Worm (Caenorhabditis elegans) whole organism, L2 larva: ENCODE data around the gene acr-3.
A peak's percentile ranks its signal among the peaks of the same experiment; 100 is the strongest.

ENCODE experiments used
- C34F6.9 ChIP-seq: fragments of 150-350 bp; optimal IDR thresholded peaks from 2 replicates; lab custom pipeline; 2014; ENCODE audit warnings: missing biosample characterization, missing genetic modification characterization
- F13H6.1 ChIP-seq: sonication (generic microtip); optimal IDR thresholded peaks from 2 replicates; lab custom pipeline; 2016; ENCODE audit warnings: missing genetic modification characterization, missing compliant biosample characterization
- R02D3.7 ChIP-seq: fragments of 150-350 bp; optimal IDR thresholded peaks from 2 replicates; lab custom pipeline; 2014; ENCODE audit warnings: missing biosample characterization, missing genetic modification characterization
- Y55F3AM.14 ChIP-seq: fragments of 200-800 bp; sonication (Bioruptor generic); optimal IDR thresholded peaks from 2 replicates; lab custom pipeline; 2018; ENCODE audit warnings: mild to moderate bottlenecking, missing genetic modification characterization, missing compliant biosample characterization
- ZK546.5 ChIP-seq: sonication (generic microtip); optimal IDR thresholded peaks from 2 replicates; lab custom pipeline; 2017; ENCODE audit warnings: missing biosample characterization, missing genetic modification characterization
- alr-1 ChIP-seq: fragments of 150-350 bp; optimal IDR thresholded peaks from 2 replicates; lab custom pipeline; 2014; ENCODE audit warnings: missing biosample characterization, missing genetic modification characterization
- aly-2 ChIP-seq: fragments of 150-350 bp; optimal IDR thresholded peaks from 2 replicates; lab custom pipeline; 2014; ENCODE audit warnings: missing biosample characterization, missing genetic modification characterization
- ama-1 ChIP-seq: fragments of 150-350 bp; optimal IDR thresholded peaks from 2 replicates; lab custom pipeline; 2018; ENCODE audit warnings: inconsistent platforms
- blmp-1 ChIP-seq: sonication (generic microtip); optimal IDR thresholded peaks from 2 replicates; lab custom pipeline; 2017; ENCODE audit warnings: missing genetic modification characterization, mild to moderate bottlenecking, missing compliant biosample characterization, antibody characterized with exemption, moderate library complexity; ENCODE audit not compliant: insufficient read depth
- ceh-16 ChIP-seq: fragments of 150-350 bp; optimal IDR thresholded peaks from 2 replicates; lab custom pipeline; 2014; ENCODE audit warnings: missing biosample characterization, missing genetic modification characterization
- ceh-82 ChIP-seq: fragments of 150-350 bp; optimal IDR thresholded peaks from 2 replicates; lab custom pipeline; 2014; ENCODE audit warnings: missing biosample characterization, missing genetic modification characterization
- crh-2 ChIP-seq: sonication (generic microtip); optimal IDR thresholded peaks from 2 replicates; lab custom pipeline; 2017; ENCODE audit warnings: missing biosample characterization, missing genetic modification characterization
- egl-27 ChIP-seq: sonication (generic microtip); optimal IDR thresholded peaks from 3 replicates; lab custom pipeline; 2017; ENCODE audit warnings: missing biosample characterization, missing genetic modification reagents, missing genetic modification characterization
- elt-1 ChIP-seq: fragments of 150-350 bp; optimal IDR thresholded peaks from 2 replicates; lab custom pipeline; 2014; ENCODE audit warnings: missing biosample characterization, missing genetic modification characterization
- elt-3 ChIP-seq: sonication (generic microtip); optimal IDR thresholded peaks from 2 replicates; lab custom pipeline; 2017; ENCODE audit warnings: missing biosample characterization, missing genetic modification characterization
- fos-1 ChIP-seq: fragments of 150-350 bp; optimal IDR thresholded peaks from 2 replicates; lab custom pipeline; 2014; ENCODE audit warnings: missing biosample characterization, missing genetic modification characterization
- gmeb-1 ChIP-seq: fragments of 150-350 bp; optimal IDR thresholded peaks from 2 replicates; lab custom pipeline; 2014; ENCODE audit warnings: missing biosample characterization, missing genetic modification characterization
- lin-11 ChIP-seq: fragments of 150-350 bp; sonication (generic microtip); optimal IDR thresholded peaks from 2 replicates; lab custom pipeline; 2014; ENCODE audit warnings: missing biosample characterization, missing genetic modification characterization, inconsistent platforms, mixed read lengths
- lin-13 ChIP-seq: fragments of 150-350 bp; optimal IDR thresholded peaks from 2 replicates; lab custom pipeline; 2014; ENCODE audit warnings: missing biosample characterization, missing genetic modification reagents, missing genetic modification characterization
- lsy-2 ChIP-seq, 2 experiments: fragments of 150-350 bp in 1 of 2; sonication (generic microtip) in 1 of 2; optimal IDR thresholded peaks; 2 replicates each; lab custom pipeline; 2014 to 2017; ENCODE audit warnings: missing biosample characterization in 2 of 2, missing genetic modification characterization in 2 of 2
- mab-5 ChIP-seq: fragments of 150-350 bp; optimal IDR thresholded peaks from 2 replicates; lab custom pipeline; 2014; ENCODE audit warnings: missing biosample characterization, missing genetic modification characterization
- mbf-1 ChIP-seq: sonication (generic microtip); optimal IDR thresholded peaks from 2 replicates; lab custom pipeline; 2017; ENCODE audit warnings: missing biosample characterization, missing genetic modification characterization
- mdl-1 ChIP-seq, 2 experiments: fragments of 150-350 bp in 1 of 2; sonication (generic microtip) in 1 of 2; optimal IDR thresholded peaks; 2 replicates each; lab custom pipeline; 2017; ENCODE audit warnings: missing biosample characterization in 2 of 2, missing genetic modification characterization in 2 of 2
- nhr-10 ChIP-seq: sonication (generic microtip); optimal IDR thresholded peaks from 2 replicates; lab custom pipeline; 2017; ENCODE audit warnings: missing biosample characterization, missing genetic modification characterization
- nhr-11 ChIP-seq: fragments of 150-350 bp; optimal IDR thresholded peaks from 2 replicates; lab custom pipeline; 2014; ENCODE audit warnings: missing biosample characterization, missing genetic modification characterization
- nhr-129 ChIP-seq: fragments of 150-350 bp; optimal IDR thresholded peaks from 2 replicates; lab custom pipeline; 2014; ENCODE audit warnings: missing biosample characterization, missing genetic modification characterization
- nhr-21 ChIP-seq: fragments of 150-350 bp; optimal IDR thresholded peaks from 2 replicates; lab custom pipeline; 2014; ENCODE audit warnings: missing biosample characterization, missing genetic modification characterization
- nhr-23 ChIP-seq: fragments of 150-350 bp; optimal IDR thresholded peaks from 2 replicates; lab custom pipeline; 2014; ENCODE audit warnings: missing biosample characterization, missing genetic modification reagents, missing genetic modification characterization
- nhr-237 ChIP-seq: fragments of 150-350 bp; optimal IDR thresholded peaks from 2 replicates; lab custom pipeline; 2014; ENCODE audit warnings: missing biosample characterization, missing genetic modification characterization
- nhr-25 ChIP-seq: fragments of 150-350 bp; sonication (generic microtip); optimal IDR thresholded peaks from 3 replicates; lab custom pipeline; 2014; ENCODE audit warnings: missing biosample characterization, missing genetic modification characterization
- nhr-6 ChIP-seq: fragments of 150-350 bp; optimal IDR thresholded peaks from 2 replicates; lab custom pipeline; 2014; ENCODE audit warnings: missing biosample characterization, missing genetic modification characterization
- nhr-77 ChIP-seq: fragments of 150-350 bp; optimal IDR thresholded peaks from 2 replicates; lab custom pipeline; 2014; ENCODE audit warnings: missing biosample characterization, missing genetic modification characterization
- peb-1 ChIP-seq: fragments of 150-350 bp; optimal IDR thresholded peaks from 2 replicates; lab custom pipeline; 2014; ENCODE audit warnings: missing biosample characterization, missing genetic modification characterization
- sem-4 ChIP-seq: fragments of 150-350 bp; optimal IDR thresholded peaks from 2 replicates; lab custom pipeline; 2014; ENCODE audit warnings: missing biosample characterization, missing genetic modification reagents, missing genetic modification characterization
- sma-3 ChIP-seq: sonication (generic microtip); optimal IDR thresholded peaks from 2 replicates; lab custom pipeline; 2016; ENCODE audit warnings: missing genetic modification reagents, missing genetic modification characterization, missing compliant biosample characterization
- sma-9 ChIP-seq, 2 experiments: fragments of 150-350 bp in 1 of 2; sonication (generic microtip) in 1 of 2; optimal IDR thresholded peaks; 2 replicates each; lab custom pipeline; 2014 to 2016; ENCODE audit warnings: missing genetic modification characterization in 2 of 2, mild to moderate bottlenecking in 1 of 2, missing biosample characterization in 1 of 2, missing compliant biosample characterization in 1 of 2, missing genetic modification reagents in 1 of 2, moderate library complexity in 1 of 2
- snpc-4 ChIP-seq: fragments of 150-350 bp; optimal IDR thresholded peaks from 2 replicates; lab custom pipeline; 2014; ENCODE audit warnings: missing biosample characterization, missing genetic modification characterization
- unc-39 ChIP-seq: fragments of 150-350 bp; optimal IDR thresholded peaks from 2 replicates; lab custom pipeline; 2014; ENCODE audit warnings: missing biosample characterization, missing genetic modification characterization
- unc-55 ChIP-seq: fragments of 150-350 bp; sonication (generic microtip); optimal IDR thresholded peaks from 3 replicates; lab custom pipeline; 2014; ENCODE audit warnings: missing biosample characterization, missing genetic modification reagents, missing genetic modification characterization
- unc-62 ChIP-seq: fragments of 150-350 bp; optimal IDR thresholded peaks from 2 replicates; lab custom pipeline; 2014; ENCODE audit warnings: missing biosample characterization, missing genetic modification reagents, missing genetic modification characterization
- zag-1 ChIP-seq: fragments of 150-350 bp; optimal IDR thresholded peaks from 2 replicates; lab custom pipeline; 2014; ENCODE audit warnings: missing biosample characterization, missing genetic modification characterization
- ztf-11 ChIP-seq: sonication (generic microtip); optimal IDR thresholded peaks from 2 replicates; lab custom pipeline; 2017; ENCODE audit warnings: missing biosample characterization, missing genetic modification characterization
- ztf-4 ChIP-seq: fragments of 150-350 bp; optimal IDR thresholded peaks from 2 replicates; lab custom pipeline; 2014; ENCODE audit warnings: missing biosample characterization, missing genetic modification characterization

Gene acr-3

DNA sequence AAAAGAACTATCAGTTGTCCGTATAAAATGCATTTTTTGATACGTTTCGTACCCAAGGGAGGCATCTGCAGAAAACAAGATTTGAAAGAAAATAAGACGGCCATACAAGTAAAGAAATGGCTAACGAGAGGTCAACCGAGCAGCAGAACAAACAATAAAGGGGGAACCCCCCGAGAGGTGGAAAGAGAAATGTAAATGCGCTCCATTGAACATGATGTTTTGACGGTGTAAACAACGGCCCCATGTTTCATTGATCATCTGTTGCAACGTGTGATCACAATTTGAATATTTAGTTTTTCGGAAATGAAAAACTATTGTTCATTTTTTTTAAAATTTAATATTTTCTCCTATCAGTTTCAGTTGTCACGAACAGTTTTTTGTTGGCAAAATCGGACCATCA, 20.3 kb downstream of the acr-3 start, which contains the start of gene K11G12.6:
Gene K11G12.6, minus strand, starts transcription at position 65 of the 400 bp plus-strand sequence.
- TF ChIP-seq zag-1 (peak; percentile 36), nhr-23 (tag; lab: Kevin White, UChicago) (no peak), F13H6.1 (tag; lab: Kevin White, UChicago) (no peak), unc-55 (GFP tag; lab: Kevin White, UChicago) (peak; percentile 10), lsy-2 (tag; optimal IDR thresholded peaks at IDR 0.05; lab: Kevin White, UChicago) (peak in 1 of 2 experiments; percentile 41), nhr-129 (tag; lab: Kevin White, UChicago) (peak; percentile 61), C34F6.9 (tag; lab: Kevin White, UChicago) (peak; percentile 55), mdl-1 (tag; optimal IDR thresholded peaks at IDR 0.05; lab: Kevin White, UChicago) (peak; percentile 3 to 65), crh-2 (tag; lab: Kevin White, UChicago) (peak; percentile 20), egl-27 (no peak), R02D3.7 (tag; lab: Kevin White, UChicago) (no peak), sma-9 (GFP tag; optimal IDR thresholded peaks at IDR 0.05; lab: Kevin White, UChicago) (peak; percentile 27), sma-9 (tag; optimal IDR thresholded peaks at IDR 0.05; lab: Kevin White, UChicago) (no peak)

DNA sequence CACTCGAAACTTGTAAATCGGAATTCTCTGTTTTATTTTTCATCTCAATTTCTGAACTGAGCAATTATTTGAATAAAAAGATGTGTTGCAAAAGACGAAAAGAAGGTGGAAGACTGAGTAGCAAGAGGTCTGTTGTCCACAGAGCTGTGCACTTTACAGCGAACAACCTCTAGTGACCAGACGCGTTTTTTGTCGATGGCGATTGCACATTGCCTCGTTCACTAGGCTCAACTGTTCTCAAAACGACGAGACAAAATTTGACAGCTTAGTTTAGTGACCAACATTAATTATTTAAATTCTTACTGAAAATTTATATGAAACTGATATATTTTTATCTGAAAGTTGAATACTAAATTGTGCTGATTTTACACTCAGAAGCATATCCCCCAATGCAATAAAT, 23.9 kb downstream of the acr-3 start, which contains the start of gene R03E9.2:
Gene R03E9.2, minus strand, starts transcription at position 101 of the 400 bp plus-strand sequence.
- TF ChIP-seq nhr-23 (tag; lab: Kevin White, UChicago) (no peak), nhr-6 (tag; lab: Kevin White, UChicago) (no peak), mdl-1 (tag; optimal IDR thresholded peaks at IDR 0.05; lab: Kevin White, UChicago) (no peak), crh-2 (tag; lab: Kevin White, UChicago) (no peak), ceh-16 (tag; lab: Kevin White, UChicago) (no peak), unc-55 (GFP tag; lab: Kevin White, UChicago) (no peak), mbf-1 (tag; lab: Kevin White, UChicago) (no peak), nhr-77 (tag; lab: Kevin White, UChicago) (no peak), ama-1 (lab: Kevin White, UChicago) (no peak), snpc-4 (tag; lab: Kevin White, UChicago) (no peak), F13H6.1 (tag; lab: Kevin White, UChicago) (no peak), ZK546.5 (tag; lab: Kevin White, UChicago) (no peak), nhr-237 (tag; lab: Kevin White, UChicago) (no peak), nhr-11 (no peak)

DNA sequence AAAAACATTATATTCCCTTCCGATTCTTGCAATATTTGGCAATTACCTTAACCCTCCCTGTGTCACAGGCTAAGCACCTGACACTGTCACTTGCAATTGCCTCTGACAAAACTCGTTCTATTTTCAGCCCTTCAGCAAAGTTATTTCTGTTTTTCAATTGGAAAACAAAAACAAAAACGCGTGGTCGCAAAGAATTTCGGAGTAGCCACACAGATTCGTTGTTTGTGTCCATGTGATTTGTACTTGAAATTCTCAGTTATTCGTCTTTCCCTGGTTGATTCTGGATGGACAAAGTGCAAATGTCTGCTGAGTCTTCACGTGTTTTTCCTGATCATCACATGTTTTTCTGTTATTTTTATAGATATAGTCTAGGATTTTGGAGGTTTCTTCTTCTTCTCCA, 26.2 kb downstream of the acr-3 start:
- TF ChIP-seq unc-62 (GFP tag; lab: Kevin White, UChicago) = no peak
- no peak for TF ChIP-seq nhr-11
- no peak for TF ChIP-seq fos-1 (tag; lab: Kevin White, UChicago)
- TF ChIP-seq mdl-1 (tag; optimal IDR thresholded peaks at IDR 0.05; lab: Kevin White, UChicago) = peak in 1 of 2 experiments; percentile 27
- no peak for TF ChIP-seq aly-2 (tag; lab: Kevin White, UChicago)
- no peak for TF ChIP-seq zag-1
- TF ChIP-seq mab-5 (tag; lab: Kevin White, UChicago) = no peak
- no peak for TF ChIP-seq ceh-16 (tag; lab: Kevin White, UChicago)
- TF ChIP-seq C34F6.9 (tag; lab: Kevin White, UChicago) = peak; percentile 57
- no peak for TF ChIP-seq alr-1 (tag; lab: Kevin White, UChicago)
- no peak for TF ChIP-seq R02D3.7 (tag; lab: Kevin White, UChicago)
- TF ChIP-seq snpc-4 (tag; lab: Kevin White, UChicago) = no peak
- TF ChIP-seq lin-11 (tag; lab: Kevin White, UChicago) = no peak
- no peak for TF ChIP-seq blmp-1 (tag; lab: Kevin White, UChicago)
- TF ChIP-seq crh-2 (tag; lab: Kevin White, UChicago) = peak; percentile 45
- no peak for TF ChIP-seq sem-4
- peak; percentile 85 for TF ChIP-seq sma-9 (GFP tag; optimal IDR thresholded peaks at IDR 0.05; lab: Kevin White, UChicago)
- no peak for TF ChIP-seq sma-9 (tag; optimal IDR thresholded peaks at IDR 0.05; lab: Kevin White, UChicago)
- no peak for TF ChIP-seq lin-13
- TF ChIP-seq egl-27 = no peak
- TF ChIP-seq elt-1 (tag; lab: Kevin White, UChicago) = no peak
- no peak for TF ChIP-seq ztf-11 (tag; lab: Kevin White, UChicago)
- peak; percentile 81 for TF ChIP-seq nhr-21 (tag; lab: Kevin White, UChicago)
- peak; percentile 83 for TF ChIP-seq nhr-129 (tag; lab: Kevin White, UChicago)
- no peak for TF ChIP-seq ztf-4 (tag; lab: Kevin White, UChicago)
- TF ChIP-seq nhr-23 (tag; lab: Kevin White, UChicago) = no peak
- TF ChIP-seq elt-3 (tag; lab: Kevin White, UChicago) = no peak
- no peak for TF ChIP-seq nhr-10 (tag; lab: Kevin White, UChicago)
- no peak for TF ChIP-seq nhr-77 (tag; lab: Kevin White, UChicago)
- no peak for TF ChIP-seq ama-1 (lab: Kevin White, UChicago)
- no peak for TF ChIP-seq gmeb-1
- TF ChIP-seq ceh-82 (tag; lab: Kevin White, UChicago) = no peak
- TF ChIP-seq ZK546.5 (tag; lab: Kevin White, UChicago) = no peak
- TF ChIP-seq Y55F3AM.14 (GFP tag; lab: Kevin White, UChicago) = no peak
- no peak for TF ChIP-seq nhr-6 (tag; lab: Kevin White, UChicago)
- TF ChIP-seq nhr-237 (tag; lab: Kevin White, UChicago) = no peak
- no peak for TF ChIP-seq unc-39 (tag; lab: Kevin White, UChicago)
- no peak for TF ChIP-seq mbf-1 (tag; lab: Kevin White, UChicago)
- no peak for TF ChIP-seq peb-1 (tag; lab: Kevin White, UChicago)
- TF ChIP-seq sma-3 (GFP tag; lab: Kevin White, UChicago) = peak; percentile 65
- TF ChIP-seq lsy-2 (tag; optimal IDR thresholded peaks at IDR 0.05; lab: Kevin White, UChicago) = peak in 1 of 2 experiments; percentile 58
- TF ChIP-seq F13H6.1 (tag; lab: Kevin White, UChicago) = peak; percentile 63
- TF ChIP-seq nhr-25 = peak; percentile 70
- no peak for TF ChIP-seq unc-55 (GFP tag; lab: Kevin White, UChicago)
- TF ChIP-seq, all 48 proteins: peak for 10
